Worm (Caenorhabditis elegans) whole organism, L3 larva: Measurements from ENCODE around the gene srx-97.

ENCODE experiments used
- fos-1 ChIP-seq: fragments of 150-350 bp; optimal IDR thresholded peaks from 2 replicates; lab custom pipeline; 2014; ENCODE audit warnings: missing biosample characterization, missing genetic modification characterization
- nhr-25 ChIP-seq: sonication (generic microtip); optimal IDR thresholded peaks from 2 replicates; lab custom pipeline; 2017; ENCODE audit warnings: missing biosample characterization, missing genetic modification characterization
- ztf-4 ChIP-seq: fragments of 150-350 bp; optimal IDR thresholded peaks from 2 replicates; lab custom pipeline; 2014; ENCODE audit warnings: missing biosample characterization, missing genetic modification characterization

ce11 chrII:3699591-3699990, 30.4 kb upstream of the srx-97 start, which contains the start of gene srx-104:
- TF ChIP-seq fos-1 (tag; lab: Kevin White, UChicago) (no peak), ztf-4 (tag; lab: Kevin White, UChicago) (no peak), nhr-25 (tag; lab: Kevin White, UChicago) (no peak)
